Worm (Caenorhabditis elegans) whole organism, young adult: ENCODE data around the gene T19D7.5.

Experiments used
- B0035.1 ChIP-seq: sonication (generic microtip); optimal IDR thresholded peaks from 2 replicates; lab custom pipeline; 2016; ENCODE audit warnings: missing genetic modification characterization, mild to moderate bottlenecking, missing compliant biosample characterization, missing genotype, missing genetic modification reagents
- F52B5.7 ChIP-seq: sonication (generic microtip); optimal IDR thresholded peaks from 2 replicates; lab custom pipeline; 2016; ENCODE audit warnings: mild to moderate bottlenecking, missing genetic modification characterization, missing compliant biosample characterization
- Y56A3A.18 ChIP-seq: fragments of 200-800 bp; sonication (Bioruptor generic); IDR thresholded peaks from 2 replicates; pipeline ENCODE4 v1.3.6; 2022; ENCODE audit warnings: missing genetic modification reagents, missing genetic modification characterization, missing compliant biosample characterization
- ceh-58 ChIP-seq: fragments of 200-800 bp; sonication (Bioruptor generic); IDR thresholded peaks from 2 replicates; pipeline ENCODE4 v1.3.6; 2022; ENCODE audit warnings: missing genetic modification characterization, missing compliant biosample characterization
- him-1 ChIP-seq: sonication (generic microtip); optimal IDR thresholded peaks from 2 replicates; lab custom pipeline; 2016; ENCODE audit warnings: missing genotype, missing genetic modification reagents, missing genetic modification characterization, missing compliant biosample characterization
- lin-35 ChIP-seq, 3 experiments: fragments of 150-350 bp in 2 of 3; sonication (generic microtip) in 1 of 3; optimal IDR thresholded peaks; 2 replicates each; lab custom pipeline; 2014 to 2018; ENCODE audit warnings: missing biosample characterization in 3 of 3, missing genetic modification characterization in 3 of 3, missing genetic modification reagents in 3 of 3
- lin-40 ChIP-seq: sonication (generic microtip); optimal IDR thresholded peaks from 2 replicates; lab custom pipeline; 2016; ENCODE audit warnings: missing genetic modification characterization, mild to moderate bottlenecking, missing compliant biosample characterization, missing genotype, missing genetic modification reagents
- pha-4 ChIP-seq: fragments of 150-350 bp; sonication (generic microtip); optimal IDR thresholded peaks from 2 replicates; lab custom pipeline; 2014; ENCODE audit warnings: missing biosample characterization, missing genetic modification reagents, missing genetic modification characterization
- snpc-4 ChIP-seq, 5 experiments: fragments of 150-350 bp in 1 of 5; sonication (generic microtip) in 4 of 5; optimal IDR thresholded peaks; 2 replicates each; lab custom pipeline; 2014 to 2018; ENCODE audit warnings: missing genetic modification characterization in 5 of 5, missing biosample characterization in 3 of 5, antibody characterized with exemption in 2 of 5, mild to moderate bottlenecking in 2 of 5, missing compliant biosample characterization in 2 of 5, missing genotype in 2 of 5, moderate library complexity in 2 of 5, missing genetic modification reagents in 1 of 5
- sptf-2 ChIP-seq: fragments of 200-800 bp; sonication (Bioruptor generic); optimal IDR thresholded peaks from 2 replicates; lab custom pipeline; 2018; ENCODE audit warnings: mild to moderate bottlenecking, missing genetic modification characterization, missing compliant biosample characterization
- tlf-1 ChIP-seq: fragments of 200-800 bp; sonication (Bioruptor generic); optimal IDR thresholded peaks from 2 replicates; lab custom pipeline; 2018; ENCODE audit warnings: mild to moderate bottlenecking, missing genetic modification characterization, missing compliant biosample characterization
- unc-130 ChIP-seq: sonication (generic microtip); optimal IDR thresholded peaks from 2 replicates; lab custom pipeline; 2016; ENCODE audit warnings: missing genetic modification reagents, missing genetic modification characterization, missing compliant biosample characterization

- no peak for TF ChIP-seq ceh-58 (GFP tag; lab: Robert Waterston, UW)
- TF ChIP-seq tlf-1 (GFP tag; lab: Kevin White, UChicago) = no peak
- no peak for TF ChIP-seq sptf-2 (GFP tag; lab: Kevin White, UChicago)
- TF ChIP-seq B0035.1 (tag; lab: Kevin White, UChicago) = no peak
- no peak for TF ChIP-seq snpc-4 (GFP tag; optimal IDR thresholded peaks at IDR 0.05; lab: Kevin White, UChicago)
- TF ChIP-seq snpc-4 (tag; optimal IDR thresholded peaks at IDR 0.05; lab: Kevin White, UChicago) = no peak
- TF ChIP-seq lin-40 (tag; lab: Kevin White, UChicago) = no peak
- no peak for TF ChIP-seq Y56A3A.18 (GFP tag; lab: Robert Waterston, UW)
- TF ChIP-seq lin-35 (GFP tag; optimal IDR thresholded peaks at IDR 0.05; lab: Kevin White, UChicago) = no peak
- no peak for TF ChIP-seq pha-4
- TF ChIP-seq him-1 (tag; lab: Kevin White, UChicago) = no peak
- no peak for TF ChIP-seq F52B5.7 (tag; lab: Kevin White, UChicago)
- no peak for TF ChIP-seq unc-130 (GFP tag; lab: Kevin White, UChicago)
These were observed 19.5 kb downstream of the T19D7.5 start for ce11 chrX:646493-646892.
